Worm (Caenorhabditis elegans): ENCODE data around the gene sra-38.

Gene sra-38

ce11 chrX:13945524-13945923 lies 45.6 kb upstream of the sra-38 start:
- TF ChIP-seq snpc-4 (tag; optimal IDR thresholded peaks at IDR 0.05) (peak; percentile 81), mdl-1 (tag; optimal IDR thresholded peaks at IDR 0.05) (peak in 1 of 2 experiments; percentile 47), C04F5.9 (tag; optimal IDR thresholded peaks at IDR 0.05) (no peak), ceh-88 (GFP tag; IDR thresholded peaks at IDR 0.05) (no peak), C16A3.4 (tag; optimal IDR thresholded peaks at IDR 0.05) (peak; percentile 24), tbx-2 (tag; optimal IDR thresholded peaks at IDR 0.05) (peak; percentile 52), snu-23 (GFP tag; optimal IDR thresholded peaks at IDR 0.05) (peak; percentile 62), egl-13 (tag; optimal IDR thresholded peaks at IDR 0.05) (no peak), pqm-1 (tag; optimal IDR thresholded peaks at IDR 0.05) (no peak), unc-98 (GFP tag; IDR thresholded peaks at IDR 0.05) (no peak), sup-37 (GFP tag; optimal IDR thresholded peaks at IDR 0.05) (no peak), ceh-82 (tag; optimal IDR thresholded peaks at IDR 0.05) (peak; percentile 40 to 87 (median 66)), sox-4 (tag; optimal IDR thresholded peaks at IDR 0.05) (no peak), lin-14 (GFP tag; optimal IDR thresholded peaks at IDR 0.05) (peak; percentile 87), fos-1 (tag; optimal IDR thresholded peaks at IDR 0.05) (no peak), skn-1 (tag; optimal IDR thresholded peaks at IDR 0.05) (peak; percentile 38), lir-3 (tag; optimal IDR thresholded peaks at IDR 0.05; ENCODE audit: poor library complexity) (no peak), mep-1 (tag; optimal IDR thresholded peaks at IDR 0.05) (peak; percentile 19), swsn-7 (tag; optimal IDR thresholded peaks at IDR 0.05) (peak; percentile 54), fkh-8 (tag; optimal IDR thresholded peaks at IDR 0.05) (peak; percentile 82), lsy-2 (tag; optimal IDR thresholded peaks at IDR 0.05) (peak in 1 of 2 experiments; percentile 56), isw-1 (GFP tag; IDR thresholded peaks at IDR 0.05) (0 out of 2 replicates have a peak, but pooled peaks have one; percentile 14), fkh-10 (GFP tag; optimal IDR thresholded peaks at IDR 0.05) (peak; percentile 83), pag-3 (tag; optimal IDR thresholded peaks at IDR 0.05; ENCODE audit: borderline replicate concordance, insufficient read depth) (no peak), rnt-1 (tag; optimal IDR thresholded peaks at IDR 0.05) (peak; percentile 57), nhr-19 (GFP tag; conservative IDR thresholded peaks at IDR 0.05) (peak; percentile 46), nhr-71 (tag; optimal IDR thresholded peaks at IDR 0.05) (peak; percentile 73), efl-1 (optimal IDR thresholded peaks at IDR 0.05) (peak in 1 of 2 experiments; percentile 3), efl-1 (GFP tag; optimal IDR thresholded peaks at IDR 0.05 in 1 of 2) (no peak), nhr-20 (tag; optimal IDR thresholded peaks at IDR 0.05) (peak; percentile 17), ceh-8 (GFP tag; optimal IDR thresholded peaks at IDR 0.05) (peak; percentile 67), unc-86 (tag; optimal IDR thresholded peaks at IDR 0.05) (peak; percentile 27), mab-9 (GFP tag; IDR thresholded peaks at IDR 0.05) (peak; percentile 69), xbp-1 (tag; optimal IDR thresholded peaks at IDR 0.05) (peak; percentile 26), zip-4 (GFP tag; optimal IDR thresholded peaks at IDR 0.05) (no peak), grh-1 (GFP tag; IDR thresholded peaks at IDR 0.05) (no peak), lin-35 (GFP tag; optimal IDR thresholded peaks at IDR 0.05) (peak; percentile 23 to 38), nhr-47 (tag; optimal IDR thresholded peaks at IDR 0.05) (peak; percentile 58), nhr-237 (tag; optimal IDR thresholded peaks at IDR 0.05) (no peak), dpl-1 (GFP tag; optimal IDR thresholded peaks at IDR 0.05) (peak in 1 of 3 experiments; percentile 26), dsc-1 (tag; optimal IDR thresholded peaks at IDR 0.05) (peak; percentile 54), alr-1 (tag; optimal IDR thresholded peaks at IDR 0.05; ENCODE audit: borderline replicate concordance) (no peak)

- TF ChIP-seq ces-1 (GFP tag; optimal IDR thresholded peaks at IDR 0.05), result no peak
- no peak for TF ChIP-seq vab-15 (tag; optimal IDR thresholded peaks at IDR 0.05)
- TF ChIP-seq sptf-1 (tag; optimal IDR thresholded peaks at IDR 0.05), result no peak
- TF ChIP-seq mab-9 (GFP tag; IDR thresholded peaks at IDR 0.05), result no peak
- TF ChIP-seq unc-62 (GFP tag; optimal IDR thresholded peaks at IDR 0.05), result no peak
- TF ChIP-seq fkh-10 (GFP tag; optimal IDR thresholded peaks at IDR 0.05), result no peak
- no peak for TF ChIP-seq mdl-1 (tag; optimal IDR thresholded peaks at IDR 0.05)
- TF ChIP-seq hpl-2 (GFP tag; optimal IDR thresholded peaks at IDR 0.05), result no peak
- TF ChIP-seq zip-4 (GFP tag; optimal IDR thresholded peaks at IDR 0.05), result no peak
- TF ChIP-seq pqm-1 (tag; optimal IDR thresholded peaks at IDR 0.05), result no peak
- no peak for TF ChIP-seq egl-13 (tag; optimal IDR thresholded peaks at IDR 0.05)
These were observed 45.1 kb upstream of the sra-38 start for ce11 chrX:13945090-13945489.

Data from whole organism, L1 larva.